Worm (Caenorhabditis elegans): ENCODE data around the gene F48E8.4.

ce11 chrIII:5450430-5450829 is 3.0 kb upstream of the F48E8.4 start, which contains the start of gene paa-1:
- TF ChIP-seq nhr-28 (tag; optimal IDR thresholded peaks at IDR 0.05) (no peak), unc-120 (tag; optimal IDR thresholded peaks at IDR 0.05; ENCODE audit: poor library complexity, severe bottlenecking) (no peak), unc-62 (GFP tag; optimal IDR thresholded peaks at IDR 0.05) (no peak), lsy-2 (tag; optimal IDR thresholded peaks at IDR 0.05) (no peak), snpc-4 (tag; optimal IDR thresholded peaks at IDR 0.05) (no peak), nhr-12 (tag; optimal IDR thresholded peaks at IDR 0.05) (no peak), pha-4 (tag; optimal IDR thresholded peaks at IDR 0.05) (no peak), lin-13 (tag; optimal IDR thresholded peaks at IDR 0.05) (no peak), ceh-43 (GFP tag; optimal IDR thresholded peaks at IDR 0.05) (no peak), mls-2 (tag; optimal IDR thresholded peaks at IDR 0.05) (no peak), mep-1 (tag; optimal IDR thresholded peaks at IDR 0.05) (no peak), ceh-83 (GFP tag; optimal IDR thresholded peaks at IDR 0.05) (no peak), ztf-11 (tag; optimal IDR thresholded peaks at IDR 0.05) (no peak), ces-1 (GFP tag; optimal IDR thresholded peaks at IDR 0.05) (no peak)
